Worm (Caenorhabditis elegans) whole organism, late embryonic: ENCODE data around the gene grl-14.

Experiments used
- C08G9.2 ChIP-seq: sonication (generic microtip); optimal IDR thresholded peaks from 2 replicates; lab custom pipeline; 2016; ENCODE audit warnings: mild to moderate bottlenecking, missing genetic modification characterization, moderate library complexity, missing compliant biosample characterization
- F13H6.1 ChIP-seq: sonication (generic microtip); optimal IDR thresholded peaks from 2 replicates; lab custom pipeline; 2016; ENCODE audit warnings: missing genetic modification characterization, missing compliant biosample characterization
- ceh-45 ChIP-seq: fragments of 200-800 bp; sonication (Bioruptor generic); IDR thresholded peaks from 2 replicates; pipeline ENCODE4 v1.3.6; 2022; ENCODE audit warnings: missing genetic modification reagents, missing genetic modification characterization, missing compliant biosample characterization
- ceh-48 ChIP-seq: sonication (generic microtip); optimal IDR thresholded peaks from 2 replicates; lab custom pipeline; 2016; ENCODE audit warnings: missing genetic modification characterization, inconsistent platforms, missing compliant biosample characterization
- ets-4 ChIP-seq: sonication (generic microtip); optimal IDR thresholded peaks from 2 replicates; lab custom pipeline; 2016; ENCODE audit warnings: missing genetic modification characterization, missing compliant biosample characterization
- fkh-6 ChIP-seq: sonication (generic microtip); optimal IDR thresholded peaks from 2 replicates; lab custom pipeline; 2016; ENCODE audit warnings: missing genetic modification characterization, missing compliant biosample characterization
- hlh-13 ChIP-seq: fragments of 200-800 bp; sonication (Bioruptor generic); optimal IDR thresholded peaks from 2 replicates; lab custom pipeline; 2018; ENCODE audit warnings: mild to moderate bottlenecking, missing genetic modification characterization, missing compliant biosample characterization
- nfya-1 ChIP-seq: sonication (generic microtip); optimal IDR thresholded peaks from 2 replicates; lab custom pipeline; 2017; ENCODE audit warnings: missing genetic modification characterization, mild to moderate bottlenecking, missing compliant biosample characterization, antibody characterized with exemption, moderate library complexity
- nhr-11 ChIP-seq: fragments of 150-350 bp; optimal IDR thresholded peaks from 2 replicates; lab custom pipeline; 2014; ENCODE audit warnings: missing biosample characterization, missing genetic modification characterization
- pqm-1 ChIP-seq: sonication (generic microtip); optimal IDR thresholded peaks from 2 replicates; lab custom pipeline; 2016; ENCODE audit warnings: missing genetic modification characterization, missing compliant biosample characterization
- tbx-2 ChIP-seq: sonication (generic microtip); optimal IDR thresholded peaks from 2 replicates; lab custom pipeline; 2016; ENCODE audit warnings: missing genetic modification characterization, missing compliant biosample characterization
- unc-86 ChIP-seq: sonication (generic microtip); optimal IDR thresholded peaks from 2 replicates; lab custom pipeline; 2016; ENCODE audit warnings: missing genetic modification characterization, missing compliant biosample characterization

DNA sequence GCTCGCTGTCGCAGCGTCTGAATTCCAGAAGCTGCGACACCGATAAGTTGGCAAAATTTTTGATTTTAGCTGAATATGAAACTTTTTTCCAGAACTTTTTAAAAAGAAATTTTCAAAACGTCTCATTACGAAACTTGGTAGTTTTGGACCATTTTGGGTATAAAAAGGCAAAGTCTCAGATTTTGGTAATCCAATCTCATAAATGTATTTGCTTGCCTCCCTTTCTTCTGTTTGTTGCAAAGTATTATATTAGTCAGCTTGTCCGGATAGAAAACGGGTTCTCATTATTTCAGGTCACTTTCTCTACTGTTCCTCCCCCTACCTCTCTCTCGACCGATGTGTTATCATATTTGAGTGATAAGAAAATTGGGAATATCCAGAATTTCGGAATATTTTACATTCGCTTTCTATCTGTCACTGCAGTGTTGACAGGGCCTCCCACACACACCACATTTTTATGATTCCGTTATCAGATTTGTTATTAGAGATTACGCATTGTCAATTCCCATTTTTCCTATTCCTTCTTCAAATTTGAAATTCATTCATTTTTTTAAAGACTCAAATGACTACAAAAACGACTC is 28.3 kb downstream of the grl-14 start, which contains the start of gene F31D4.5:
- TF ChIP-seq F13H6.1 (tag; lab: Kevin White, UChicago) (no peak), unc-86 (tag; lab: Kevin White, UChicago) (no peak), ets-4 (tag; lab: Kevin White, UChicago) (no peak), pqm-1 (no peak), tbx-2 (no peak), nfya-1 (tag; lab: Kevin White, UChicago) (no peak), C08G9.2 (tag; lab: Kevin White, UChicago) (no peak), ceh-45 (GFP tag; lab: Robert Waterston, UW) (no peak), nhr-11 (tag; lab: Kevin White, UChicago) (no peak), hlh-13 (GFP tag; lab: Kevin White, UChicago) (no peak), fkh-6 (no peak), ceh-48 (tag; lab: Kevin White, UChicago) (no peak)
